Worm (Caenorhabditis elegans) whole organism, L4/young adult: ENCODE measurements around the gene F53H4.2.

Experiments used
- W03F9.2 ChIP-seq: fragments of 150-350 bp; optimal IDR thresholded peaks from 2 replicates; lab custom pipeline; 2014; ENCODE audit warnings: missing biosample characterization, missing genetic modification characterization
- dao-5 ChIP-seq: sonication (generic microtip); optimal IDR thresholded peaks from 2 replicates; lab custom pipeline; 2016; ENCODE audit warnings: missing genotype, missing genetic modification characterization, moderate library complexity, missing compliant biosample characterization
- him-1 ChIP-seq: sonication (generic microtip); optimal IDR thresholded peaks from 2 replicates; lab custom pipeline; 2016; ENCODE audit warnings: missing genotype, missing genetic modification reagents, missing genetic modification characterization, missing compliant biosample characterization

F53H4.2 gene

ce11 chrX:15856853-15857252 lies at the start of gene F53H4.2:
F53H4.2 (plus strand) TSS chrX:15857153.
- TF ChIP-seq him-1, result no peak
- no peak for TF ChIP-seq dao-5 (tag; lab: Kevin White, UChicago)

- no peak for TF ChIP-seq dao-5 (tag; lab: Kevin White, UChicago)
- TF ChIP-seq W03F9.2 (tag; lab: Kevin White, UChicago), result no peak
- TF ChIP-seq him-1, result no peak
These were observed 45.6 kb upstream of the F53H4.2 start for ce11 chrX:15811341-15811740.

ce11 chrX:15814548-15814947 lies 42.4 kb upstream of the F53H4.2 start:
- no peak for TF ChIP-seq dao-5 (tag; lab: Kevin White, UChicago)

ce11 chrX:15822197-15822596 lies 34.8 kb upstream of the F53H4.2 start, which contains the start of gene Y7A5A.8:
Y7A5A.8 (plus strand) TSS chrX:15822497.
- TF ChIP-seq dao-5 (tag; lab: Kevin White, UChicago) (no peak), him-1 (no peak), W03F9.2 (tag; lab: Kevin White, UChicago) (no peak)

ce11 chrX:15826866-15827265 lies 30.1 kb upstream of the F53H4.2 start, which contains the start of gene Y7A5A.9:
Y7A5A.9 (plus strand) TSS chrX:15827166.
- no peak for TF ChIP-seq W03F9.2 (tag; lab: Kevin White, UChicago)
- no peak for TF ChIP-seq dao-5 (tag; lab: Kevin White, UChicago)
- no peak for TF ChIP-seq him-1

- TF ChIP-seq dao-5 (tag; lab: Kevin White, UChicago) (no peak), him-1 (no peak), W03F9.2 (tag; lab: Kevin White, UChicago) (no peak)
These were observed 28.9 kb upstream of the F53H4.2 start, which contains the start of gene Y7A5A.20 for ce11 chrX:15828059-15828458. Y7A5A.20 (plus strand) TSS chrX:15828359.

ce11 chrX:15831537-15831936 lies 25.4 kb upstream of the F53H4.2 start:
- no peak for TF ChIP-seq dao-5 (tag; lab: Kevin White, UChicago)
- TF ChIP-seq W03F9.2 (tag; lab: Kevin White, UChicago), result no peak
- no peak for TF ChIP-seq him-1

- TF ChIP-seq dao-5 (tag; lab: Kevin White, UChicago) (no peak), W03F9.2 (tag; lab: Kevin White, UChicago) (no peak), him-1 (no peak)
These were observed 18.4 kb upstream of the F53H4.2 start, which contains the start of gene acox-1.6 for ce11 chrX:15838496-15838948. acox-1.6 (minus strand) TSS chrX:15838546.

ce11 chrX:15841086-15841622 lies 15.8 kb upstream of the F53H4.2 start, which contains the start of gene serp-1.1:
serp-1.1 (plus strand) TSS chrX:15841572.
- peak; percentile 95 for TF ChIP-seq him-1
- TF ChIP-seq dao-5 (tag; lab: Kevin White, UChicago), result peak; percentile 92
- peak; percentile 91 for TF ChIP-seq W03F9.2 (tag; lab: Kevin White, UChicago)

ce11 chrX:15842492-15842891 lies 14.5 kb upstream of the F53H4.2 start:
- TF ChIP-seq dao-5 (tag; lab: Kevin White, UChicago), result no peak
- no peak for TF ChIP-seq him-1
- TF ChIP-seq W03F9.2 (tag; lab: Kevin White, UChicago), result no peak

ce11 chrX:15844330-15844729 lies 12.6 kb upstream of the F53H4.2 start:
- no peak for TF ChIP-seq W03F9.2 (tag; lab: Kevin White, UChicago)

- TF ChIP-seq dao-5 (tag; lab: Kevin White, UChicago) (no peak), him-1 (no peak), W03F9.2 (tag; lab: Kevin White, UChicago) (no peak)
These were observed 10.4 kb upstream of the F53H4.2 start for ce11 chrX:15846552-15846951.

- TF ChIP-seq him-1 (no peak), dao-5 (tag; lab: Kevin White, UChicago) (no peak), W03F9.2 (tag; lab: Kevin White, UChicago) (no peak)
These were observed 9.3 kb upstream of the F53H4.2 start, which contains the start of gene F59F4.3 for ce11 chrX:15847543-15848087. F59F4.3 (minus strand) TSS chrX:15847593.

- no peak for TF ChIP-seq W03F9.2 (tag; lab: Kevin White, UChicago)
- TF ChIP-seq him-1, result no peak
- no peak for TF ChIP-seq dao-5 (tag; lab: Kevin White, UChicago)
These were observed 8.1 kb upstream of the F53H4.2 start for ce11 chrX:15848867-15849266.
